Worm (Caenorhabditis elegans): ENCODE measurements around the gene ref-1.

ref-1 gene

DNA sequence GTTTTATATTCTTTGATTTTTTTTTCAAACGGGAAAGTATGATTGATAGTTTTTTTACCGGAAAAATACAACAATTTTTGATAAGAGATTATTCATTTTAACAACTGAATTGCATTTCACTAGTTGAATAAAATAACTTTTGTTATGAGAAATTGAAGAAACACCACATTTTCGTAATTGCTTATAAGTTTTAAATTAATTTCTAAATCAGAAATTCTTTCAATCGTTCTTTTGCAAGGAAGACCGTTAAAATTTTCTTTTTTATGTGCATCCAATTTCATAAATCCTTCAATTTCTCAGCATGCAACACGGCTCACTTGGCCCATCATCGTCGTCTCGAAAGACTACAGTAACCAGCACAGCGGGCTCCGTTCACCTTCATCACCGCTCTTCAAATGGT is 4.3 kb downstream of the ref-1 start, which contains the start of gene plc-3:
Gene plc-3 (plus strand): TSS at position 301 of the 400 bp plus-strand sequence.
- no peak for TF ChIP-seq ztf-11 (tag; optimal IDR thresholded peaks at IDR 0.05)
- no peak for TF ChIP-seq sem-4 (tag; optimal IDR thresholded peaks at IDR 0.05)
- no peak for TF ChIP-seq fos-1 (tag; optimal IDR thresholded peaks at IDR 0.05)
- TF ChIP-seq elt-3 (tag; optimal IDR thresholded peaks at IDR 0.05): no peak
- no peak for TF ChIP-seq zag-1 (tag; optimal IDR thresholded peaks at IDR 0.05)
- TF ChIP-seq mab-5 (tag; optimal IDR thresholded peaks at IDR 0.05): no peak
- no peak for TF ChIP-seq lin-11 (tag; optimal IDR thresholded peaks at IDR 0.05)
- TF ChIP-seq Y55F3AM.14 (GFP tag; optimal IDR thresholded peaks at IDR 0.05): no peak
- TF ChIP-seq alr-1 (tag; optimal IDR thresholded peaks at IDR 0.05): no peak
- no peak for TF ChIP-seq nhr-23 (tag; optimal IDR thresholded peaks at IDR 0.05)
- TF ChIP-seq egl-27 (tag; optimal IDR thresholded peaks at IDR 0.05): no peak
- TF ChIP-seq F13H6.1 (tag; optimal IDR thresholded peaks at IDR 0.05): no peak
- no peak for TF ChIP-seq ztf-4 (tag; optimal IDR thresholded peaks at IDR 0.05)
- no peak for TF ChIP-seq nhr-77 (tag; optimal IDR thresholded peaks at IDR 0.05)
- no peak for TF ChIP-seq nhr-129 (tag; optimal IDR thresholded peaks at IDR 0.05)
- no peak for TF ChIP-seq sma-3 (GFP tag; optimal IDR thresholded peaks at IDR 0.05)
- TF ChIP-seq lin-13 (GFP tag; optimal IDR thresholded peaks at IDR 0.05): no peak

DNA sequence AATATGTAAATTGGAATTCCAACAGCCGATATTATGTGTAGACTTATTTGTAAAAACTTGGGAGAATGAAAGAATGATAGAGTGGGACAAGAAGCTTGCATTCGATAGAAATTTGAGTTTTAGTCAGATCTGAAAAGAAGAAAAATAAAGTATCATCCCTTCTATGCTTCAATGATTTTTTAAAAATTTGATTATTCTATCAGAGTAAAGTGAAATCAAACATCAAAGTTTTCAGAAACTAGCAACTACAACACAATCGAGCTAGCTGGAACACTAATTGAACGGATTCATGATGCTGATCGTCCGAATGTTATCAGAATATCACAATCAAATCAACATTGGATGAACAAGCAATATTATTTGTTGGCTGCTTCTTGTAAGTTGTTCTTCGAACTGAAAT is 8.8 kb downstream of the ref-1 start, which contains the start of gene srh-135:
Gene srh-135 (minus strand): TSS at position 101 of the 400 bp plus-strand sequence.
- TF ChIP-seq skn-1 (tag; optimal IDR thresholded peaks at IDR 0.05) (no peak), nhr-23 (tag; optimal IDR thresholded peaks at IDR 0.05) (no peak), blmp-1 (tag; optimal IDR thresholded peaks at IDR 0.05; ENCODE audit: insufficient read depth) (no peak), mab-5 (tag; optimal IDR thresholded peaks at IDR 0.05) (no peak), nhr-77 (tag; optimal IDR thresholded peaks at IDR 0.05) (no peak)

DNA sequence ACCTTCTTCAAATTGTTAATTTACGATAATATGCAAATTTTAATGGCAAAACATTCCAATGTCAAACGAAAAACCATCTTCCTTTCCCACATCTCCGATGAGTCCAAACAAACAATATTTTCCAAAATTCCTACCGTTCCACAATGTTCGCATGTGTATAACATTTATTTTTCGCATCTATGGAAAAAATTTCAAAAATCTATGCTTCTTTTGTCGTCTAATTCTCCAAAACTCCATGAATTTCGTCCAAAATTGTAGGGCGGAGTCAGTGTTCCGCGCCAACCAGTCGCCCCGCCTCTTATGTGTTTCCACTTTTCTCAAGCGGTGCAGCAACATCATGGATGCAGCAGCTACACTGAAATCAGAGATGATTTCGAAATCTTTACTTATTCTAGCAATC is 12.7 kb downstream of the ref-1 start, which contains the start of gene T01E8.8:
Gene T01E8.8 (plus strand): TSS at position 301 of the 400 bp plus-strand sequence.
- no peak for TF ChIP-seq gmeb-1 (tag; optimal IDR thresholded peaks at IDR 0.05)
- no peak for TF ChIP-seq R02D3.7 (tag; optimal IDR thresholded peaks at IDR 0.05)
- TF ChIP-seq aly-2 (tag; optimal IDR thresholded peaks at IDR 0.05): no peak

DNA sequence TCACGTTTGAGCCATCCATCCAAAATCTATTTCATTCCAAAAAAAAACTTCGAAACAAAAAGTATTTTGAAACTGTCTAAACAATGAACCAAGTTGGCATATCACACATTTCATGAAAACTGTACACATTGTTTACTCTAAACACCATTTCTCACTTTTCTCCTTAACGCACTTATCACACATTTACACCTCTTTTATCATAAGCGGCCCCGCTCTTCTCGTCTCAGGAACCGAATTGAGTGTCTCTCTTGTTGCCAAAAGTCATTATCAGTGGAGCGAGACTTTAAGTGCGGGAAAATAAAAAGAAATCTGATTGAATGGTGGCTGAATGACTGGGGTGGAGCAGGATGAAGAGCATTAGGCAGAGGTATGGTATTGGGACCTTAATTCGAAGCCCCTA is 13.6 kb downstream of the ref-1 start:
- TF ChIP-seq fos-1 (tag; optimal IDR thresholded peaks at IDR 0.05): peak; percentile 39
- TF ChIP-seq blmp-1 (tag; optimal IDR thresholded peaks at IDR 0.05; ENCODE audit: insufficient read depth): no peak

DNA sequence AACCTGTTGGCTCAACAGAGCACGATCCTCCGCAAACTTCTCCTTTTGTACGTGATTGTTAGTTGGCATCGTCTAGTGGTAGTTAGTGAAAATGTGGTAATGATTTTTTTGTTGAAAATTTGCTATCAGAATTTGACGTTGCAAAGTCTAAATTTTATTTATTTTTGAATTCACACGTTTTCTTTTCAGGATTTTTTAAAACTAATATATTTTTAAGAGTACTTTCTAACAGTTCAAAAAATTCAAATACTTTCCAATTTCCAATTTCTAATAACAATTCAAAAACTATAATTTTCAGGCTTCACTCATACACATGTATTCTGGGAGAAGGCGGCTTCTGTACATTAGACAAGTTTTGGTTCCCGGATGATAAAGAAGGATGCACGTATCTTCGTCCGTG is 16.1 kb downstream of the ref-1 start, which contains the start of gene ubxn-5:
Gene ubxn-5 (minus strand): TSS at position 101 of the 400 bp plus-strand sequence.
- no peak for TF ChIP-seq ceh-82 (tag; optimal IDR thresholded peaks at IDR 0.05)
- no peak for TF ChIP-seq unc-39 (tag; optimal IDR thresholded peaks at IDR 0.05)
- TF ChIP-seq nhr-237 (tag; optimal IDR thresholded peaks at IDR 0.05): no peak
- no peak for TF ChIP-seq fos-1 (tag; optimal IDR thresholded peaks at IDR 0.05)
- no peak for TF ChIP-seq alr-1 (tag; optimal IDR thresholded peaks at IDR 0.05)

DNA sequence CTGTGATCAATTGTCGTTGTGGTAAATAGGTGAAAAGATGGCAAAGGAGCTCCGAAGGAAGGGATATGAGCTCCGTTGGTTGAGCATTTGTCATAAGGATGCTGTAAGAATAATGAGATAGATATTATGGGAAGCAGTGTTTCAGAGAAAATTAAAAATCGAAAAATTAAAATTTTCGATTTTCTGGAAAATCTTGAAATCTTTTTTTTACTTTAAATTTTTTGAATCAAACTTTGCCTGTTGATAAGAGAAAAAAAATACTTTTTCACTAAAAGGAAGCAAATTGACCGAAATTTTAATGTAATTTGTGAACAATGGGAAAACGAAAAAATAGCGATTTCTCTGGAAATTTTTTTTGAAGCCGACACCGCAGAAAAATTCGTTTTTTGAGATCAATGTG is 21.3 kb downstream of the ref-1 start, which contains the start of gene mec-15:
Gene mec-15 (minus strand): TSS at position 101 of the 400 bp plus-strand sequence.
- TF ChIP-seq R02D3.7 (tag; optimal IDR thresholded peaks at IDR 0.05): no peak
- no peak for TF ChIP-seq unc-55 (GFP tag; optimal IDR thresholded peaks at IDR 0.05)
- no peak for TF ChIP-seq ztf-4 (tag; optimal IDR thresholded peaks at IDR 0.05)

DNA sequence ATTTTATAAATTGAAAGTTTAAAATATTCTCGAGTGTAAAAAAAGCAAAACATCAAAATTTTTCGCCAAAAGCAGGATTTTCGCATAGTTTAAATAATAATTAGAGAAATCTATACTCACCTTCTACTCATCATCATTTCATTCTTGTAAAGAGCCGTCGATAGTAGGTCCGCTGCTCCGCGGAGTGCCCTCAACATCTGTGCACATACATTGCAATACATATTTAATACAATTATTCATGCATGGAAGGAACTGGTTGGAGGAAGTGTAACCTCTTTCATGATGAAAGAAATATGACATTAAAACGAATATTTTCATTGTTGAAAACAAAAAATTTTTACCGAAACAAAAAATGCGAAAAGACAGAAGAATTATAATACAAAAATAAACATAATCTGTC is 24.0 kb downstream of the ref-1 start, which contains the start of gene mrps-14:
Gene mrps-14 (minus strand): TSS at position 197 of the 400 bp plus-strand sequence.
- TF ChIP-seq mbf-1 (tag; optimal IDR thresholded peaks at IDR 0.05) (no peak), ceh-16 (tag; optimal IDR thresholded peaks at IDR 0.05) (no peak), nhr-21 (tag; optimal IDR thresholded peaks at IDR 0.05) (no peak), mdl-1 (tag; optimal IDR thresholded peaks at IDR 0.05) (no peak), unc-39 (tag; optimal IDR thresholded peaks at IDR 0.05) (no peak), nhr-237 (tag; optimal IDR thresholded peaks at IDR 0.05) (no peak), fos-1 (tag; optimal IDR thresholded peaks at IDR 0.05) (no peak), sma-9 (GFP tag; optimal IDR thresholded peaks at IDR 0.05) (no peak), sma-9 (tag; optimal IDR thresholded peaks at IDR 0.05) (no peak), lin-13 (GFP tag; optimal IDR thresholded peaks at IDR 0.05) (no peak), ama-1 (optimal IDR thresholded peaks at IDR 0.05) (no peak), ceh-82 (tag; optimal IDR thresholded peaks at IDR 0.05) (no peak), peb-1 (tag; optimal IDR thresholded peaks at IDR 0.05) (no peak), crh-2 (tag; optimal IDR thresholded peaks at IDR 0.05) (no peak), sem-4 (tag; optimal IDR thresholded peaks at IDR 0.05) (no peak), unc-62 (GFP tag; optimal IDR thresholded peaks at IDR 0.05) (no peak), R02D3.7 (tag; optimal IDR thresholded peaks at IDR 0.05) (no peak)

All from whole organism, L2 larva.